Worm (Caenorhabditis elegans) whole organism, L3 larva: Measurements from ENCODE around the gene cam-1.

Source experiments
- ceh-16 ChIP-seq: sonication (generic microtip); optimal IDR thresholded peaks from 2 replicates; lab custom pipeline; 2017; ENCODE audit warnings: missing biosample characterization, missing genetic modification characterization
- ceh-28 ChIP-seq: fragments of 150-350 bp; optimal IDR thresholded peaks from 2 replicates; lab custom pipeline; 2014; ENCODE audit warnings: missing biosample characterization, missing genetic modification reagents, missing genetic modification characterization
- ceh-9 ChIP-seq: sonication (generic microtip); optimal IDR thresholded peaks from 2 replicates; lab custom pipeline; 2018; ENCODE audit warnings: missing biosample characterization, missing genetic modification characterization
- egl-5 ChIP-seq: fragments of 150-350 bp; optimal IDR thresholded peaks from 2 replicates; lab custom pipeline; 2017; ENCODE audit warnings: missing biosample characterization, missing genetic modification reagents, missing genetic modification characterization, inconsistent platforms
- elt-1 ChIP-seq: fragments of 150-350 bp; optimal IDR thresholded peaks from 2 replicates; lab custom pipeline; 2014; ENCODE audit warnings: missing biosample characterization, missing genetic modification characterization
- elt-2 ChIP-seq: sonication (generic microtip); optimal IDR thresholded peaks from 2 replicates; lab custom pipeline; 2016; ENCODE audit warnings: missing genetic modification reagents, mild to moderate bottlenecking, missing genetic modification characterization, missing compliant biosample characterization
- elt-3 ChIP-seq, 3 experiments: fragments of 150-350 bp in 1 of 3; sonication (generic microtip) in 2 of 3; optimal IDR thresholded peaks; 2 replicates in 2 of 3; 4 replicates in 1 of 3; lab custom pipeline; 2014 to 2017; ENCODE audit warnings: missing biosample characterization in 3 of 3, missing genetic modification characterization in 3 of 3
- eor-1 ChIP-seq, 2 experiments: fragments of 150-350 bp; optimal IDR thresholded peaks; 2 replicates each; lab custom pipeline; 2014 to 2018; ENCODE audit warnings: missing biosample characterization in 2 of 2, missing genetic modification characterization in 2 of 2
- fkh-10 ChIP-seq: sonication (generic microtip); optimal IDR thresholded peaks from 2 replicates; lab custom pipeline; 2017; ENCODE audit warnings: missing biosample characterization, missing genetic modification reagents, missing genetic modification characterization
- hmg-11 ChIP-seq: sonication (generic microtip); optimal IDR thresholded peaks from 2 replicates; lab custom pipeline; 2016; ENCODE audit warnings: missing genetic modification characterization, missing compliant biosample characterization
- jun-1 ChIP-seq: fragments of 150-350 bp; optimal IDR thresholded peaks from 2 replicates; lab custom pipeline; 2014; ENCODE audit warnings: missing biosample characterization, missing genetic modification reagents, missing genetic modification characterization
- lin-39 ChIP-seq: fragments of 150-350 bp; optimal IDR thresholded peaks from 2 replicates; lab custom pipeline; 2018; ENCODE audit warnings: missing biosample characterization, missing genetic modification reagents, missing genetic modification characterization
- mdl-1 ChIP-seq: fragments of 150-350 bp; optimal IDR thresholded peaks from 2 replicates; lab custom pipeline; 2014; ENCODE audit warnings: missing biosample characterization, missing genetic modification characterization
- mml-1 ChIP-seq: fragments of 150-350 bp; sonication (generic microtip); optimal IDR thresholded peaks from 3 replicates; lab custom pipeline; 2014; ENCODE audit warnings: missing biosample characterization, missing genetic modification characterization
- nfya-1 ChIP-seq: sonication (generic microtip); optimal IDR thresholded peaks from 2 replicates; lab custom pipeline; 2017; ENCODE audit warnings: missing genetic modification characterization, mild to moderate bottlenecking, missing compliant biosample characterization, antibody characterized with exemption, moderate library complexity; ENCODE audit not compliant: insufficient read depth
- nhr-12 ChIP-seq: fragments of 150-350 bp; optimal IDR thresholded peaks from 2 replicates; lab custom pipeline; 2014; ENCODE audit warnings: missing biosample characterization, missing genetic modification characterization
- nhr-23 ChIP-seq: fragments of 150-350 bp; optimal IDR thresholded peaks from 2 replicates; lab custom pipeline; 2014; ENCODE audit warnings: missing biosample characterization, missing genetic modification reagents, missing genetic modification characterization
- nhr-237 ChIP-seq: fragments of 150-350 bp; optimal IDR thresholded peaks from 2 replicates; lab custom pipeline; 2014; ENCODE audit warnings: missing biosample characterization, missing genetic modification characterization
- nhr-28 ChIP-seq: fragments of 150-350 bp; optimal IDR thresholded peaks from 2 replicates; lab custom pipeline; 2014; ENCODE audit warnings: missing biosample characterization, missing genetic modification characterization
- nhr-43 ChIP-seq: sonication (generic microtip); optimal IDR thresholded peaks from 2 replicates; lab custom pipeline; 2016; ENCODE audit warnings: mild to moderate bottlenecking, missing genetic modification characterization, missing compliant biosample characterization; ENCODE audit not compliant: poor library complexity, severe bottlenecking
- nhr-76 ChIP-seq: fragments of 150-350 bp; sonication (generic microtip); optimal IDR thresholded peaks from 5 replicates; lab custom pipeline; 2014; ENCODE audit warnings: missing biosample characterization, missing genetic modification characterization
- nhr-77 ChIP-seq: fragments of 150-350 bp; optimal IDR thresholded peaks from 2 replicates; lab custom pipeline; 2014; ENCODE audit warnings: missing biosample characterization, missing genetic modification characterization
- pha-4 ChIP-seq: fragments of 150-350 bp; optimal IDR thresholded peaks from 2 replicates; lab custom pipeline; 2014; ENCODE audit warnings: missing biosample characterization, missing genetic modification reagents, missing genetic modification characterization
- pqm-1 ChIP-seq: fragments of 150-350 bp; optimal IDR thresholded peaks from 2 replicates; lab custom pipeline; 2017; ENCODE audit warnings: missing biosample characterization, missing genetic modification characterization, inconsistent platforms
- sea-2 ChIP-seq: fragments of 150-350 bp; sonication (generic microtip); optimal IDR thresholded peaks from 4 replicates; lab custom pipeline; 2014; ENCODE audit warnings: missing biosample characterization, missing genetic modification reagents, missing genetic modification characterization
- skn-1 ChIP-seq: fragments of 150-350 bp; optimal IDR thresholded peaks from 2 replicates; lab custom pipeline; 2014; ENCODE audit warnings: missing biosample characterization, missing genetic modification characterization
- snpc-4 ChIP-seq: fragments of 150-350 bp; optimal IDR thresholded peaks from 2 replicates; lab custom pipeline; 2014; ENCODE audit warnings: missing biosample characterization, missing genetic modification characterization
- unc-39 ChIP-seq: sonication (generic microtip); optimal IDR thresholded peaks from 4 replicates; lab custom pipeline; 2017; ENCODE audit warnings: missing biosample characterization, missing genetic modification characterization
- unc-62 ChIP-seq: fragments of 150-350 bp; sonication (generic microtip); optimal IDR thresholded peaks from 4 replicates; lab custom pipeline; 2014; ENCODE audit warnings: missing biosample characterization, missing genetic modification reagents, missing genetic modification characterization
- zag-1 ChIP-seq: fragments of 150-350 bp; optimal IDR thresholded peaks from 2 replicates; lab custom pipeline; 2014; ENCODE audit warnings: missing biosample characterization, missing genetic modification characterization
- ztf-11 ChIP-seq: fragments of 150-350 bp; optimal IDR thresholded peaks from 2 replicates; lab custom pipeline; 2014; ENCODE audit warnings: missing biosample characterization, missing genetic modification characterization
- ztf-4 ChIP-seq: fragments of 150-350 bp; optimal IDR thresholded peaks from 2 replicates; lab custom pipeline; 2014; ENCODE audit warnings: missing biosample characterization, missing genetic modification characterization

cam-1 gene

DNA sequence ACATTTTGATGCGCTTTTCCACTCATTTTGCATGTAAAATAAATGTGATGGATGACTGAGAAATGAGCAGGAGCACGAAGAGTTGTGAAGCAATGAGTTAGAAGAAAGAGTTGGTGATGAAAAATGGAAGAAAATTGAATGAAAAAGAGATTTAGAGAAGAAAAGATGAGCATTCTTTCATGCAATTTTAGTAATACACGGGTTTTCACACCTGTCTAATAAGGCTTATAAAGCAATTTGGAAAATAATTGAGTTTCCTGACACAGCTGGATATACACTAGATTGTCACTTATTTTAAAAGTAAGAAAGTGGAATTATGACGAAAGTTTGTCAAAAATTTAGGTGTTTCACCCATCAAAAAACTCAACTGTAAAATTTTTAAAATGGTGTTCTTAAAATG lies 690 bp upstream of the cam-1 start:
- TF ChIP-seq unc-62 (GFP tag; lab: Kevin White, UChicago) (no peak), ztf-11 (tag; lab: Kevin White, UChicago) (no peak), nhr-43 (tag; lab: Kevin White, UChicago) (no peak)

- TF ChIP-seq elt-3 (tag; optimal IDR thresholded peaks at IDR 0.05; lab: Kevin White, UChicago) (no peak), mdl-1 (tag; lab: Kevin White, UChicago) (no peak), ceh-28 (tag; lab: Kevin White, UChicago) (no peak), hmg-11 (tag; lab: Kevin White, UChicago) (no peak), egl-5 (tag; lab: Kevin White, UChicago) (peak; percentile 34), sea-2 (GFP tag; lab: Kevin White, UChicago) (no peak), nhr-23 (tag; lab: Kevin White, UChicago) (no peak), ceh-16 (no peak), eor-1 (tag; optimal IDR thresholded peaks at IDR 0.05; lab: Kevin White, UChicago) (no peak), nhr-77 (tag; lab: Kevin White, UChicago) (no peak), fkh-10 (no peak), zag-1 (tag; lab: Kevin White, UChicago) (no peak), nfya-1 (tag; lab: Kevin White, UChicago) (peak; percentile 2), nhr-76 (tag; lab: Kevin White, UChicago) (no peak), nhr-237 (tag; lab: Kevin White, UChicago) (no peak), mml-1 (tag; lab: Kevin White, UChicago) (no peak)
- TF ChIP-seq, all 47 proteins: peak for 2
Observed at ce11 chrII:9308614-9309046, 1.5 kb downstream of the cam-1 start.

DNA sequence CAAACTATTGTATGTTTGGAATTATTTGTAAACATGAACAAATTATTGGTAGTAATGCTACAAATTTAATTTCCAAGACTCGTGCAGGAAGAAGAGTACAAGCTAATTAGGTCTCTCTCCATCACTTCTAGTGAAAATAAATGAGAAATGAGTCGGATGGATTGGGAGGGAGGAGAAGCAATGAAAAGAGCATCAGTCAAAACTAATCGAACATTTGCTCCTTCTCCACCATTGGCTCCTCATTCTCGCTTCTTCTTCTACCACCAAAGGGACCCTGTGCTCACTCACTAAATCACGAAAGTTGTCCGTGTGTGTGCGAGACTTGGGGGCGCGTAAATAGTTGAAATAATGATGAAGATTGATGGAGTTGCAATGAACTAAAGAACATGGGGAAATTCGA lies 3.3 kb downstream of the cam-1 start:
- no peak for TF ChIP-seq snpc-4
- TF ChIP-seq unc-62 (GFP tag; lab: Kevin White, UChicago): peak; percentile 67
- TF ChIP-seq nfya-1 (tag; lab: Kevin White, UChicago): peak; percentile 79
- no peak for TF ChIP-seq nhr-28
- TF ChIP-seq ztf-4: no peak
- peak; percentile 94 for TF ChIP-seq lin-39 (tag; lab: Kevin White, UChicago)
- TF ChIP-seq, all 47 proteins: peak for 3

ce11 chrII:9305575-9305974 lies 4.5 kb downstream of the cam-1 start:
- TF ChIP-seq lin-39 (tag; lab: Kevin White, UChicago) (peak; percentile 48), ceh-16 (no peak), fkh-10 (peak; percentile 11)

DNA sequence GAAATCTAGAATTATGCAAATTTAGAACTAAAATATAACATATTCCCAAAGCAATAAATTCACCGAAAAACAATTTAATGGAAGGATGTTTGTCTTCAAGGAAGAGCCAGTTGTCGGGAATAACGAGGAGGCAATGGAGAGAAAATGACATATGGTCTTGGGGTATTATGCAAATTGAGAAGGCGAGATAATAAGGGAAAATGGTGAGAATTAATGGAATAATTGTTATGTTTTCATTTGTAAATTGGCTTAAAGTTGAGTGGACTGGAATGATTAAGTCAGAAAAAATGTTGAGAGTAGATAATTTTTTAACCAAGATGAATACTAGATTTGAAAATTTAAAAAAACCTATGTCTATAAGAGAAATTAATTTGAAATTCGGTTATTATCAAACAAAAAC lies 5.3 kb downstream of the cam-1 start:
- no peak for TF ChIP-seq zag-1 (tag; lab: Kevin White, UChicago)
- no peak for TF ChIP-seq ztf-4
- TF ChIP-seq egl-5 (tag; lab: Kevin White, UChicago): no peak
- no peak for TF ChIP-seq nhr-76 (tag; lab: Kevin White, UChicago)
- TF ChIP-seq ceh-9 (tag; lab: Kevin White, UChicago): no peak
- TF ChIP-seq unc-39 (tag; lab: Kevin White, UChicago): no peak
- no peak for TF ChIP-seq nhr-12 (tag; lab: Kevin White, UChicago)

ce11 chrII:9303545-9303944 lies 6.6 kb downstream of the cam-1 start:
- TF ChIP-seq unc-62 (GFP tag; lab: Kevin White, UChicago): no peak
- TF ChIP-seq nhr-28: no peak
- no peak for TF ChIP-seq ztf-11 (tag; lab: Kevin White, UChicago)
- no peak for TF ChIP-seq fkh-10

ce11 chrII:9301065-9301464 lies 9.0 kb downstream of the cam-1 start:
- peak; percentile 42 for TF ChIP-seq jun-1
- TF ChIP-seq elt-1 (tag; lab: Kevin White, UChicago): no peak
- TF ChIP-seq skn-1: no peak
- peak; percentile 93 for TF ChIP-seq pqm-1 (tag; lab: Kevin White, UChicago)
- no peak for TF ChIP-seq ztf-4
- no peak for TF ChIP-seq nfya-1 (tag; lab: Kevin White, UChicago)
- TF ChIP-seq pha-4: peak; percentile 47
- TF ChIP-seq zag-1 (tag; lab: Kevin White, UChicago): no peak
- no peak for TF ChIP-seq egl-5 (tag; lab: Kevin White, UChicago)
- TF ChIP-seq elt-2 (tag; lab: Kevin White, UChicago): peak; percentile 95
- TF ChIP-seq unc-62 (GFP tag; lab: Kevin White, UChicago): no peak
